Fruit fly (Drosophila melanogaster) whole organism, embryonic: Measurements from ENCODE around the gene CG5386.
A peak's percentile ranks its signal among the peaks of the same experiment; 100 is the strongest.

Experiments
- Antp ChIP-seq: fragments of 200-800 bp; sonication (Bioruptor generic); optimal IDR thresholded peaks from 3 replicates; lab custom pipeline; 2016; ENCODE audit warnings: missing biosample characterization, missing genetic modification characterization
- B-H1 ChIP-seq: fragments of 200-800 bp; sonication (Bioruptor generic); IDR thresholded peaks from 3 replicates; pipeline ENCODE4 v1.3.6; 2022; ENCODE audit warnings: missing biosample characterization, missing genetic modification characterization
- Bteb2 ChIP-seq: fragments of 200-800 bp; sonication (Bioruptor generic); optimal IDR thresholded peaks from 2 replicates; lab custom pipeline; 2016; ENCODE audit warnings: missing biosample characterization, missing genetic modification characterization
- CG10209 ChIP-seq: fragments of 200-800 bp; sonication (Bioruptor generic); optimal IDR thresholded peaks from 3 replicates; lab custom pipeline; 2017; ENCODE audit warnings: missing biosample characterization, mild to moderate bottlenecking, missing genetic modification characterization, missing genetic modification reagents
- CG11723 ChIP-seq: fragments of 200-800 bp; sonication (Bioruptor generic); optimal IDR thresholded peaks from 2 replicates; lab custom pipeline; 2017; ENCODE audit warnings: missing biosample characterization, mild to moderate bottlenecking, missing genetic modification characterization
- CG12219 ChIP-seq: fragments of 200-800 bp; sonication (Bioruptor generic); optimal IDR thresholded peaks from 3 replicates; lab custom pipeline; 2018; ENCODE audit warnings: missing biosample characterization, mild to moderate bottlenecking, missing genetic modification characterization
- CG12659 ChIP-seq: fragments of 200-800 bp; sonication (Bioruptor generic); optimal IDR thresholded peaks from 3 replicates; lab custom pipeline; 2017; ENCODE audit warnings: mild to moderate bottlenecking, missing biosample characterization, missing genetic modification reagents, missing genetic modification characterization
- CG12769 ChIP-seq: fragments of 200-800 bp; sonication (Bioruptor generic); optimal IDR thresholded peaks from 2 replicates; lab custom pipeline; 2019; ENCODE audit warnings: missing biosample characterization, mild to moderate bottlenecking, missing genetic modification characterization, moderate library complexity
- CG15011 ChIP-seq: fragments of 200-800 bp; sonication (Bioruptor generic); optimal IDR thresholded peaks from 3 replicates; lab custom pipeline; 2018; ENCODE audit warnings: missing biosample characterization, mild to moderate bottlenecking, missing genetic modification characterization
- CG1529 ChIP-seq: fragments of 200-800 bp; sonication (Bioruptor generic); optimal IDR thresholded peaks from 3 replicates; lab custom pipeline; 2018; ENCODE audit warnings: missing biosample characterization, missing genetic modification characterization
- CG17385 ChIP-seq: fragments of 200-800 bp; sonication (Bioruptor generic); optimal IDR thresholded peaks from 3 replicates; lab custom pipeline; 2018; ENCODE audit warnings: missing biosample characterization, mild to moderate bottlenecking, missing genetic modification characterization
- CG17802 ChIP-seq: fragments of 200-800 bp; sonication (Bioruptor generic); optimal IDR thresholded peaks from 2 replicates; lab custom pipeline; 2018; ENCODE audit warnings: missing biosample characterization, mild to moderate bottlenecking, missing genetic modification characterization, moderate library complexity
- CG1792 ChIP-seq: fragments of 200-800 bp; sonication (Bioruptor generic); optimal IDR thresholded peaks from 2 replicates; lab custom pipeline; 2016; ENCODE audit warnings: missing biosample characterization, missing genetic modification characterization
- CG18619 ChIP-seq: fragments of 200-800 bp; sonication (Bioruptor generic); optimal IDR thresholded peaks from 3 replicates; lab custom pipeline; 2017; ENCODE audit warnings: missing biosample characterization, mild to moderate bottlenecking, missing genetic modification characterization
- CG2202 ChIP-seq: fragments of 200-800 bp; sonication (Bioruptor generic); optimal IDR thresholded peaks from 2 replicates; lab custom pipeline; 2018; ENCODE audit warnings: missing biosample characterization, mild to moderate bottlenecking, missing genetic modification characterization
- CG30403 ChIP-seq: fragments of 200-800 bp; sonication (Bioruptor generic); optimal IDR thresholded peaks from 3 replicates; lab custom pipeline; 2016; ENCODE audit warnings: missing biosample characterization, missing genetic modification characterization
- CG30431 ChIP-seq: fragments of 200-800 bp; sonication (Bioruptor generic); optimal IDR thresholded peaks from 2 replicates; lab custom pipeline; 2017; ENCODE audit warnings: missing biosample characterization, missing genetic modification characterization
- CG32532 ChIP-seq: fragments of 200-800 bp; sonication (Bioruptor generic); IDR thresholded peaks from 2 replicates; pipeline ENCODE4 v1.3.6; 2022; ENCODE audit warnings: missing biosample characterization, missing genetic modification characterization
- CG33557 ChIP-seq: fragments of 200-800 bp; sonication (Bioruptor generic); optimal IDR thresholded peaks from 2 replicates; lab custom pipeline; 2019; ENCODE audit warnings: missing biosample characterization, mild to moderate bottlenecking, missing genetic modification characterization, moderate library complexity
- CG4328 ChIP-seq: fragments of 200-800 bp; sonication (Bioruptor generic); optimal IDR thresholded peaks from 3 replicates; lab custom pipeline; 2017; ENCODE audit warnings: missing biosample characterization, missing genetic modification reagents, missing genetic modification characterization
- CG5953 ChIP-seq: fragments of 200-800 bp; sonication (Bioruptor generic); IDR thresholded peaks from 2 replicates; pipeline ENCODE4 v1.3.6; 2022; ENCODE audit warnings: missing biosample characterization, missing genetic modification characterization
- CG7556 ChIP-seq: fragments of 200-800 bp; sonication (Bioruptor generic); optimal IDR thresholded peaks from 2 replicates; lab custom pipeline; 2017; ENCODE audit warnings: missing biosample characterization, mild to moderate bottlenecking, missing genetic modification characterization
- CG8290 ChIP-seq, 3 experiments: fragments of 200-800 bp; sonication (Bioruptor generic); optimal IDR thresholded peaks; 2 replicates each; lab custom pipeline; 2016 to 2019; ENCODE audit warnings: missing biosample characterization in 3 of 3, missing genetic modification characterization in 3 of 3, mild to moderate bottlenecking in 2 of 3, moderate library complexity in 1 of 3
- CkIIα-i1 ChIP-seq: fragments of 200-800 bp; sonication (Bioruptor generic); IDR thresholded peaks from 2 replicates; pipeline ENCODE4 v1.3.6; 2022; ENCODE audit warnings: missing biosample characterization, missing genetic modification characterization
- Dbx ChIP-seq: fragments of 200-800 bp; sonication (Bioruptor generic); IDR thresholded peaks from 3 replicates; pipeline ENCODE4 v1.3.6; 2022; ENCODE audit warnings: missing biosample characterization, missing genetic modification characterization
- E2f1 ChIP-seq: fragments of 200-800 bp; sonication (Bioruptor generic); IDR thresholded peaks from 2 replicates; pipeline ENCODE4 v1.3.6; 2022; ENCODE audit warnings: missing biosample characterization, missing genetic modification characterization
- Eip74EF ChIP-seq, 2 experiments: fragments of 200-800 bp in 1 of 2; fragments of >200 bp in 1 of 2; sonication (Bioruptor generic) in 1 of 2; optimal IDR thresholded peaks; 2 replicates each; lab custom pipeline; 2017 to 2019; ENCODE audit warnings: missing biosample characterization in 2 of 2, missing genetic modification characterization in 2 of 2, mild to moderate bottlenecking in 1 of 2, moderate library complexity in 1 of 2
- Hmr ChIP-seq: fragments of 200-800 bp; sonication (Bioruptor generic); optimal IDR thresholded peaks from 3 replicates; lab custom pipeline; 2017; ENCODE audit warnings: mild to moderate bottlenecking, missing biosample characterization, missing genetic modification reagents, missing genetic modification characterization
- Hsf ChIP-seq: fragments of 200-800 bp; sonication (Bioruptor generic); optimal IDR thresholded peaks from 3 replicates; lab custom pipeline; 2016; ENCODE audit warnings: missing biosample characterization, missing genetic modification characterization
- Lpt ChIP-seq: fragments of >200 bp; optimal IDR thresholded peaks from 2 replicates; lab custom pipeline; 2018; ENCODE audit warnings: missing biosample characterization, missing genetic modification characterization
- Max ChIP-seq: fragments of 200-800 bp; sonication (Bioruptor generic); optimal IDR thresholded peaks from 2 replicates; lab custom pipeline; 2016; ENCODE audit warnings: missing biosample characterization, mild to moderate bottlenecking, missing genetic modification characterization
- Mrtf ChIP-seq: fragments of 200-800 bp; sonication (Bioruptor generic); IDR thresholded peaks from 3 replicates; pipeline ENCODE4 v1.3.6; 2022; ENCODE audit warnings: missing biosample characterization, missing genetic modification characterization
- Pdp1 ChIP-seq, 2 experiments: fragments of 200-800 bp; sonication (Bioruptor generic); optimal IDR thresholded peaks; 3 replicates each; lab custom pipeline; 2016; ENCODE audit warnings: missing biosample characterization in 2 of 2, missing genetic modification characterization in 2 of 2, mild to moderate bottlenecking in 1 of 2, moderate library complexity in 1 of 2
- Sin3A ChIP-seq: fragments of >200 bp; optimal IDR thresholded peaks from 2 replicates; lab custom pipeline; 2018
- Vsx1 ChIP-seq: fragments of 200-800 bp; sonication (Bioruptor generic); optimal IDR thresholded peaks from 2 replicates; lab custom pipeline; 2017; ENCODE audit warnings: missing biosample characterization, mild to moderate bottlenecking, missing genetic modification characterization, missing genetic modification reagents
- bsh ChIP-seq, 2 experiments: fragments of 200-800 bp; sonication (Bioruptor generic); optimal IDR thresholded peaks; 2 replicates each; lab custom pipeline; 2017 to 2018; ENCODE audit warnings: mild to moderate bottlenecking in 2 of 2, missing biosample characterization in 2 of 2, missing genetic modification characterization in 2 of 2, moderate library complexity in 1 of 2
- chm ChIP-seq: fragments of 200-800 bp; sonication (Bioruptor generic); IDR thresholded peaks from 2 replicates; pipeline ENCODE4 v1.3.6; 2022; ENCODE audit warnings: missing biosample characterization, missing genetic modification characterization
- disco-r ChIP-seq: fragments of 200-800 bp; sonication (Bioruptor generic); optimal IDR thresholded peaks from 2 replicates; lab custom pipeline; 2016; ENCODE audit warnings: missing biosample characterization, missing genetic modification characterization
- dm ChIP-seq: fragments of 200-800 bp; sonication (Bioruptor generic); optimal IDR thresholded peaks from 3 replicates; lab custom pipeline; 2016; ENCODE audit warnings: missing biosample characterization, missing genetic modification characterization
- eyg ChIP-seq: fragments of 200-800 bp; sonication (Bioruptor generic); optimal IDR thresholded peaks from 3 replicates; lab custom pipeline; 2016; ENCODE audit warnings: missing biosample characterization, missing genetic modification characterization
- fd64A ChIP-seq: fragments of 200-800 bp; sonication (Bioruptor generic); optimal IDR thresholded peaks from 3 replicates; lab custom pipeline; 2018; ENCODE audit warnings: missing biosample characterization, mild to moderate bottlenecking, missing genetic modification characterization
- gcm2 ChIP-seq: fragments of 200-800 bp; sonication (Bioruptor generic); optimal IDR thresholded peaks from 2 replicates; lab custom pipeline; 2016; ENCODE audit warnings: missing biosample characterization, missing genetic modification characterization
- nerfin-1 ChIP-seq: fragments of 200-800 bp; sonication (Bioruptor generic); optimal IDR thresholded peaks from 3 replicates; lab custom pipeline; 2019; ENCODE audit warnings: missing biosample characterization, mild to moderate bottlenecking, missing genetic modification characterization, moderate library complexity
- pho ChIP-seq: fragments of 200-800 bp; sonication (Bioruptor generic); optimal IDR thresholded peaks from 2 replicates; lab custom pipeline; 2016; ENCODE audit warnings: missing biosample characterization, missing genetic modification characterization
- pita ChIP-seq: fragments of 200-800 bp; sonication (Bioruptor generic); optimal IDR thresholded peaks from 2 replicates; lab custom pipeline; 2017; ENCODE audit warnings: missing biosample characterization, mild to moderate bottlenecking, missing genetic modification characterization
- sd ChIP-seq: fragments of 200-800 bp; sonication (Bioruptor generic); optimal IDR thresholded peaks from 3 replicates; lab custom pipeline; 2018; ENCODE audit warnings: missing biosample characterization, mild to moderate bottlenecking, missing genetic modification characterization, moderate library complexity
- yki ChIP-seq: fragments of >200 bp; optimal IDR thresholded peaks from 3 replicates; lab custom pipeline; 2018
- z ChIP-seq: fragments of 200-800 bp; sonication (Bioruptor generic); IDR thresholded peaks from 3 replicates; pipeline ENCODE4 v1.3.6; 2022; ENCODE audit warnings: missing biosample characterization, missing genetic modification characterization
- zfh1 ChIP-seq: fragments of 200-800 bp; sonication (Bioruptor generic); IDR thresholded peaks from 3 replicates; pipeline ENCODE4 v1.3.6; 2022; ENCODE audit warnings: missing biosample characterization, missing genetic modification characterization

Gene CG5386

dm6 chr3R:22362218-22362907, 20.3 kb upstream of the CG5386 start, which contains the start of the genes JMJD6, CG7071 and Muted (continued):
- TF ChIP-seq CG15011 (GFP tag; lab: Kevin White, UChicago) (peak; percentile 71), nerfin-1 (tag; lab: Kevin White, UChicago) (peak; percentile 88), CG33557 (GFP tag; lab: Kevin White, UChicago) (peak; percentile 89), CG17385 (GFP tag; lab: Kevin White, UChicago) (peak; percentile 84), eyg (peak; percentile 81), Vsx1 (peak; percentile 79), zfh1 (GFP tag; lab: Robert Waterston, UW) (peak; percentile 95), CG1792 (GFP tag; lab: Kevin White, UChicago) (peak; percentile 65), Sin3A (lab: Kevin White, UChicago) (peak; percentile 88), CG8290 (GFP tag; optimal IDR thresholded peaks at IDR 0.05; lab: Kevin White, UChicago) (peak; percentile 35), CG8290 (tag; optimal IDR thresholded peaks at IDR 0.05; lab: Kevin White, UChicago) (peak; percentile 37 to 76), CG1529 (GFP tag; lab: Kevin White, UChicago) (peak; percentile 76), gcm2 (GFP tag; lab: Kevin White, UChicago) (peak; percentile 65), CG32532 (peak; percentile 94), CG12219 (GFP tag; lab: Kevin White, UChicago) (peak; percentile 71), z (GFP tag; lab: Robert Waterston, UW) (peak; percentile 47; the same call in 2 of the 3 replicates), pho (GFP tag; lab: Kevin White, UChicago) (peak; percentile 91), B-H1 (GFP tag; lab: Robert Waterston, UW) (peak; percentile 86), yki (lab: Kevin White, UChicago) (no peak), sd (tag; lab: Kevin White, UChicago) (peak; percentile 73), Dbx (GFP tag; lab: Robert Waterston, UW) (peak; percentile 91), CG4328 (GFP tag; lab: Kevin White, UChicago) (peak; percentile 93), disco-r (peak; percentile 76), bsh (GFP tag; optimal IDR thresholded peaks at IDR 0.05; lab: Kevin White, UChicago) (peak in 1 of 2 experiments; percentile 91), Hsf (peak; percentile 95), CG18619 (peak; percentile 83), CG10209 (peak; percentile 90), CG30403 (peak; percentile 96), CG11723 (GFP tag; lab: Kevin White, UChicago) (peak; percentile 84), Bteb2 (peak; percentile 92), CG5953 (peak; percentile 80), CG12769 (peak; percentile 74), CkIIα-i1 (GFP tag; lab: Robert Waterston, UW) (no peak), Pdp1 (GFP tag; optimal IDR thresholded peaks at IDR 0.05; lab: Kevin White, UChicago) (peak; percentile 81 to 91), CG2202 (tag; lab: Kevin White, UChicago) (peak; percentile 84), Eip74EF (GFP tag; optimal IDR thresholded peaks at IDR 0.05; lab: Kevin White, UChicago) (peak in 1 of 2 experiments; percentile 62), dm (GFP tag; lab: Kevin White, UChicago) (peak; percentile 84), pita (GFP tag; lab: Kevin White, UChicago) (no peak), CG17802 (tag; lab: Kevin White, UChicago) (peak; percentile 76), Antp (GFP tag; lab: Kevin White, UChicago) (peak; percentile 73), Lpt (GFP tag; lab: Kevin White, UChicago) (no peak), Hmr (GFP tag; lab: Kevin White, UChicago) (peak; percentile 93), CG7556 (peak; percentile 85), CG12659 (peak; percentile 97), Max (GFP tag; lab: Kevin White, UChicago) (peak; percentile 92), chm (GFP tag; lab: Robert Waterston, UW) (peak; percentile 80; the same call in 1 of the 2 replicates), Mrtf (GFP tag; lab: Robert Waterston, UW) (peak; percentile 82), E2f1 (GFP tag; lab: Robert Waterston, UW) (peak; percentile 84), CG30431 (GFP tag; lab: Kevin White, UChicago) (peak; percentile 83), fd64A (GFP tag; lab: Kevin White, UChicago) (peak; percentile 26)
